Worm (Caenorhabditis elegans) whole organism, L3 larva: Measurements from ENCODE around the gene tab-1.

Experiments used
- elt-3 ChIP-seq, 3 experiments: fragments of 150-350 bp in 1 of 3; sonication (generic microtip) in 2 of 3; optimal IDR thresholded peaks; 2 replicates in 2 of 3; 4 replicates in 1 of 3; lab custom pipeline; 2014 to 2017; ENCODE audit warnings: missing biosample characterization in 3 of 3, missing genetic modification characterization in 3 of 3
- nhr-23 ChIP-seq: fragments of 150-350 bp; optimal IDR thresholded peaks from 2 replicates; lab custom pipeline; 2014; ENCODE audit warnings: missing biosample characterization, missing genetic modification reagents, missing genetic modification characterization
- nhr-76 ChIP-seq: fragments of 150-350 bp; sonication (generic microtip); optimal IDR thresholded peaks from 5 replicates; lab custom pipeline; 2014; ENCODE audit warnings: missing biosample characterization, missing genetic modification characterization

ce11 chrII:6828073-6828900 lies 25.2 kb downstream of the tab-1 start:
- TF ChIP-seq elt-3 (tag; optimal IDR thresholded peaks at IDR 0.05; lab: Kevin White, UChicago): no peak
- TF ChIP-seq nhr-23: no peak
- TF ChIP-seq nhr-76 (tag; lab: Kevin White, UChicago): no peak
